Worm (Caenorhabditis elegans) whole organism, L3 larva: ENCODE results near the gene scl-7.

ENCODE experiments used
- ceh-82 ChIP-seq: fragments of 150-350 bp; optimal IDR thresholded peaks from 2 replicates; lab custom pipeline; 2014; ENCODE audit warnings: missing biosample characterization, missing genetic modification characterization
- elt-3 ChIP-seq, 3 experiments: fragments of 150-350 bp in 1 of 3; sonication (generic microtip) in 2 of 3; optimal IDR thresholded peaks; 2 replicates in 2 of 3; 4 replicates in 1 of 3; lab custom pipeline; 2014 to 2017; ENCODE audit warnings: missing biosample characterization in 3 of 3, missing genetic modification characterization in 3 of 3
- fkh-10 ChIP-seq: sonication (generic microtip); optimal IDR thresholded peaks from 2 replicates; lab custom pipeline; 2017; ENCODE audit warnings: missing biosample characterization, missing genetic modification reagents, missing genetic modification characterization
- nhr-11 ChIP-seq: fragments of 150-350 bp; optimal IDR thresholded peaks from 2 replicates; lab custom pipeline; 2014; ENCODE audit warnings: missing biosample characterization, missing genetic modification characterization
- nhr-43 ChIP-seq: sonication (generic microtip); optimal IDR thresholded peaks from 2 replicates; lab custom pipeline; 2016; ENCODE audit warnings: mild to moderate bottlenecking, missing genetic modification characterization, missing compliant biosample characterization; ENCODE audit not compliant: poor library complexity, severe bottlenecking
- nhr-76 ChIP-seq: fragments of 150-350 bp; sonication (generic microtip); optimal IDR thresholded peaks from 5 replicates; lab custom pipeline; 2014; ENCODE audit warnings: missing biosample characterization, missing genetic modification characterization
- pha-4 ChIP-seq: fragments of 150-350 bp; optimal IDR thresholded peaks from 2 replicates; lab custom pipeline; 2014; ENCODE audit warnings: missing biosample characterization, missing genetic modification reagents, missing genetic modification characterization
- snpc-4 ChIP-seq: fragments of 150-350 bp; optimal IDR thresholded peaks from 2 replicates; lab custom pipeline; 2014; ENCODE audit warnings: missing biosample characterization, missing genetic modification characterization

DNA sequence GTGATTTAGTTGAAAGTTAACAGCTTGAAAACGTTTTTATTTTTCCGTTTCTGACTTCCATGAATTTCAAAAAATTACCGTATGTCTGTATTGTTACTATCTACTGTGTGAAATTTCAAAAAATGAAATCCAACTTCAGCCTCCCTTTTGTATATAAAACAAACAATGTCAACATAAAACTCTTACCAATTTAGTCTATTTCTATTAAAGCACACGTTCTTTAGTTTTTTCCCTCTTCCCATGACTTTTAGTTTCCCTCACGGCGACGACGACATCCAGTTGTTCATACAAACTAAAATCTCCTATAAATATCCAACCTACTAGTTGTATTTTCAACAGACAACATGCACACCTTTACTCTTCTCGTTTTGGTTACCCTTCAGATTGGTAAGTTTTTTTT is 11.0 kb upstream of the scl-7 start, which contains the start of gene scl-3:
- TF ChIP-seq nhr-11 (tag; lab: Kevin White, UChicago) (no peak), elt-3 (tag; optimal IDR thresholded peaks at IDR 0.05; lab: Kevin White, UChicago) (no peak), pha-4 (tag; lab: Kevin White, UChicago) (no peak), fkh-10 (GFP tag; lab: Kevin White, UChicago) (no peak), nhr-43 (tag; lab: Kevin White, UChicago) (no peak), nhr-76 (tag; lab: Kevin White, UChicago) (no peak), ceh-82 (no peak), snpc-4 (tag; lab: Kevin White, UChicago) (no peak)
